Fruit fly (Drosophila melanogaster) S2 (cell line): ENCODE results near the gene Rcd5.

Experiments used
- CG8478 ChIP-seq: fragments of >200 bp; optimal IDR thresholded peaks from 2 replicates; lab custom pipeline; 2018
- CTCF ChIP-seq, 2 experiments: fragments of >200 bp; optimal IDR thresholded peaks; 2 replicates each; lab custom pipeline; 2018

- TF ChIP-seq CG8478 (lab: Kevin White, UChicago) (no peak), CTCF (optimal IDR thresholded peaks at IDR 0.05; lab: Kevin White, UChicago) (no peak)
Observed at dm6 chr3L:4021260-4021831, 19.0 kb upstream of the Rcd5 start, which contains the start of gene Mul1.
